Worm (Caenorhabditis elegans): ENCODE data around the gene trpp-3.

ce11 chrIII:9489798-9490197 is 35.6 kb upstream of the trpp-3 start:
- TF ChIP-seq W03F9.2 (tag; optimal IDR thresholded peaks at IDR 0.05) (no peak), him-1 (tag; optimal IDR thresholded peaks at IDR 0.05) (no peak)

Data from whole organism, L4/young adult.